Worm (Caenorhabditis elegans) whole organism, L3 larva: ENCODE measurements around the gene str-88.

ENCODE experiments used
- R02D3.7 ChIP-seq: fragments of 150-350 bp; optimal IDR thresholded peaks from 2 replicates; lab custom pipeline; 2014; ENCODE audit warnings: missing biosample characterization, missing genetic modification characterization
- ZK546.5 ChIP-seq: sonication (generic microtip); optimal IDR thresholded peaks from 2 replicates; lab custom pipeline; 2017; ENCODE audit warnings: missing biosample characterization, missing genetic modification characterization
- ama-1 ChIP-seq: fragments of 150-350 bp; optimal IDR thresholded peaks from 2 replicates; lab custom pipeline; 2018
- ceh-28 ChIP-seq: fragments of 150-350 bp; optimal IDR thresholded peaks from 2 replicates; lab custom pipeline; 2014; ENCODE audit warnings: missing biosample characterization, missing genetic modification reagents, missing genetic modification characterization
- ceh-9 ChIP-seq: sonication (generic microtip); optimal IDR thresholded peaks from 2 replicates; lab custom pipeline; 2018; ENCODE audit warnings: missing biosample characterization, missing genetic modification characterization
- daf-12 ChIP-seq: fragments of 150-350 bp; optimal IDR thresholded peaks from 2 replicates; lab custom pipeline; 2014; ENCODE audit warnings: missing biosample characterization, missing genetic modification reagents, missing genetic modification characterization
- egl-27 ChIP-seq: sonication (generic microtip); optimal IDR thresholded peaks from 4 replicates; lab custom pipeline; 2017; ENCODE audit warnings: missing biosample characterization, missing genetic modification reagents, missing genetic modification characterization
- egl-5 ChIP-seq: fragments of 150-350 bp; optimal IDR thresholded peaks from 2 replicates; lab custom pipeline; 2017; ENCODE audit warnings: missing biosample characterization, missing genetic modification reagents, missing genetic modification characterization, inconsistent platforms
- elt-1 ChIP-seq: fragments of 150-350 bp; optimal IDR thresholded peaks from 2 replicates; lab custom pipeline; 2014; ENCODE audit warnings: missing biosample characterization, missing genetic modification characterization
- elt-2 ChIP-seq: sonication (generic microtip); optimal IDR thresholded peaks from 2 replicates; lab custom pipeline; 2016; ENCODE audit warnings: missing genetic modification reagents, mild to moderate bottlenecking, missing genetic modification characterization, missing compliant biosample characterization
- elt-3 ChIP-seq, 3 experiments: fragments of 150-350 bp in 1 of 3; sonication (generic microtip) in 2 of 3; optimal IDR thresholded peaks; 2 replicates in 2 of 3; 4 replicates in 1 of 3; lab custom pipeline; 2014 to 2017; ENCODE audit warnings: missing biosample characterization in 3 of 3, missing genetic modification characterization in 3 of 3
- eor-1 ChIP-seq, 2 experiments: fragments of 150-350 bp; optimal IDR thresholded peaks; 2 replicates each; lab custom pipeline; 2014 to 2018; ENCODE audit warnings: missing biosample characterization in 2 of 2, missing genetic modification characterization in 2 of 2
- fkh-2 ChIP-seq: fragments of 150-350 bp; optimal IDR thresholded peaks from 2 replicates; lab custom pipeline; 2014; ENCODE audit warnings: missing biosample characterization, missing genetic modification reagents, missing genetic modification characterization
- hmg-11 ChIP-seq: sonication (generic microtip); optimal IDR thresholded peaks from 2 replicates; lab custom pipeline; 2016; ENCODE audit warnings: missing genetic modification characterization, missing compliant biosample characterization
- jun-1 ChIP-seq: fragments of 150-350 bp; optimal IDR thresholded peaks from 2 replicates; lab custom pipeline; 2014; ENCODE audit warnings: missing biosample characterization, missing genetic modification reagents, missing genetic modification characterization
- lin-15B ChIP-seq: fragments of 150-350 bp; optimal IDR thresholded peaks from 2 replicates; lab custom pipeline; 2014; ENCODE audit warnings: missing biosample characterization, missing genetic modification characterization
- lin-39 ChIP-seq: fragments of 150-350 bp; optimal IDR thresholded peaks from 2 replicates; lab custom pipeline; 2018; ENCODE audit warnings: missing biosample characterization, missing genetic modification reagents, missing genetic modification characterization
- lsy-12 ChIP-seq: sonication (generic microtip); optimal IDR thresholded peaks from 2 replicates; lab custom pipeline; 2016; ENCODE audit warnings: mild to moderate bottlenecking, missing genetic modification characterization, missing compliant biosample characterization
- mdl-1 ChIP-seq: fragments of 150-350 bp; optimal IDR thresholded peaks from 2 replicates; lab custom pipeline; 2014; ENCODE audit warnings: missing biosample characterization, missing genetic modification characterization
- nhr-11 ChIP-seq: fragments of 150-350 bp; optimal IDR thresholded peaks from 2 replicates; lab custom pipeline; 2014; ENCODE audit warnings: missing biosample characterization, missing genetic modification characterization
- nhr-237 ChIP-seq: fragments of 150-350 bp; optimal IDR thresholded peaks from 2 replicates; lab custom pipeline; 2014; ENCODE audit warnings: missing biosample characterization, missing genetic modification characterization
- nhr-25 ChIP-seq: sonication (generic microtip); optimal IDR thresholded peaks from 2 replicates; lab custom pipeline; 2017; ENCODE audit warnings: missing biosample characterization, missing genetic modification characterization
- nhr-28 ChIP-seq: fragments of 150-350 bp; optimal IDR thresholded peaks from 2 replicates; lab custom pipeline; 2014; ENCODE audit warnings: missing biosample characterization, missing genetic modification characterization
- nhr-43 ChIP-seq: sonication (generic microtip); optimal IDR thresholded peaks from 2 replicates; lab custom pipeline; 2016; ENCODE audit warnings: mild to moderate bottlenecking, missing genetic modification characterization, missing compliant biosample characterization; ENCODE audit not compliant: poor library complexity, severe bottlenecking
- nhr-67 ChIP-seq: fragments of 150-350 bp; optimal IDR thresholded peaks from 2 replicates; lab custom pipeline; 2014; ENCODE audit warnings: missing biosample characterization, missing genetic modification characterization
- nhr-76 ChIP-seq: fragments of 150-350 bp; sonication (generic microtip); optimal IDR thresholded peaks from 5 replicates; lab custom pipeline; 2014; ENCODE audit warnings: missing biosample characterization, missing genetic modification characterization
- pha-4 ChIP-seq: fragments of 150-350 bp; optimal IDR thresholded peaks from 2 replicates; lab custom pipeline; 2014; ENCODE audit warnings: missing biosample characterization, missing genetic modification reagents, missing genetic modification characterization
- pqm-1 ChIP-seq: fragments of 150-350 bp; optimal IDR thresholded peaks from 2 replicates; lab custom pipeline; 2017; ENCODE audit warnings: missing biosample characterization, missing genetic modification characterization, inconsistent platforms
- skn-1 ChIP-seq: fragments of 150-350 bp; optimal IDR thresholded peaks from 2 replicates; lab custom pipeline; 2014; ENCODE audit warnings: missing biosample characterization, missing genetic modification characterization
- tbx-2 ChIP-seq: sonication (generic microtip); optimal IDR thresholded peaks from 2 replicates; lab custom pipeline; 2016; ENCODE audit warnings: mild to moderate bottlenecking, missing genetic modification characterization, missing compliant biosample characterization
- zag-1 ChIP-seq: fragments of 150-350 bp; optimal IDR thresholded peaks from 2 replicates; lab custom pipeline; 2014; ENCODE audit warnings: missing biosample characterization, missing genetic modification characterization
- ztf-4 ChIP-seq: fragments of 150-350 bp; optimal IDR thresholded peaks from 2 replicates; lab custom pipeline; 2014; ENCODE audit warnings: missing biosample characterization, missing genetic modification characterization

The str-88 gene

ce11 chrV:15426944-15427343 lies 43.3 kb upstream of the str-88 start, which contains the start of gene fbxa-209:
fbxa-209 (minus strand) TSS chrV:15427044.
- TF ChIP-seq nhr-28 = no peak
- no peak for TF ChIP-seq fkh-2 (tag; lab: Kevin White, UChicago)
- no peak for TF ChIP-seq nhr-25 (tag; lab: Kevin White, UChicago)
- TF ChIP-seq lsy-12 = no peak
- TF ChIP-seq egl-27 (tag; lab: Kevin White, UChicago) = no peak
- no peak for TF ChIP-seq elt-1 (tag; lab: Kevin White, UChicago)
- TF ChIP-seq ceh-28 = no peak
- TF ChIP-seq lin-15B (tag; lab: Kevin White, UChicago) = no peak
- TF ChIP-seq zag-1 (tag; lab: Kevin White, UChicago) = no peak

ce11 chrV:15425368-15426091 lies 41.9 kb upstream of the str-88 start, which contains the start of gene Y36E3A.2:
Y36E3A.2 (plus strand) TSS chrV:15426041.
- no peak for TF ChIP-seq daf-12 (tag; lab: Kevin White, UChicago)
- no peak for TF ChIP-seq ceh-9 (tag; lab: Kevin White, UChicago)
- TF ChIP-seq elt-2 (tag; lab: Kevin White, UChicago) = peak; percentile 70
- no peak for TF ChIP-seq nhr-43 (tag; lab: Kevin White, UChicago)
- no peak for TF ChIP-seq zag-1 (tag; lab: Kevin White, UChicago)
- no peak for TF ChIP-seq nhr-76 (tag; lab: Kevin White, UChicago)
- peak; percentile 1 for TF ChIP-seq pha-4 (tag; lab: Kevin White, UChicago)
- TF ChIP-seq, all 47 proteins: peak for 2

ce11 chrV:15423601-15424000 lies 40.0 kb upstream of the str-88 start, which contains the start of gene fbxa-104:
fbxa-104 (minus strand) TSS chrV:15423683.
- no peak for TF ChIP-seq tbx-2 (tag; lab: Kevin White, UChicago)
- TF ChIP-seq zag-1 (tag; lab: Kevin White, UChicago) = no peak
- TF ChIP-seq elt-1 (tag; lab: Kevin White, UChicago) = no peak
- TF ChIP-seq pqm-1 (tag; lab: Kevin White, UChicago) = no peak
- TF ChIP-seq ama-1 (lab: Kevin White, UChicago) = no peak
- no peak for TF ChIP-seq skn-1 (tag; lab: Kevin White, UChicago)
- no peak for TF ChIP-seq elt-2 (tag; lab: Kevin White, UChicago)
- TF ChIP-seq ceh-9 (tag; lab: Kevin White, UChicago) = no peak
- no peak for TF ChIP-seq ZK546.5 (tag; lab: Kevin White, UChicago)
- TF ChIP-seq nhr-237 (tag; lab: Kevin White, UChicago) = no peak
- TF ChIP-seq, all 47 proteins: peak for 0

- no peak for TF ChIP-seq lsy-12
- TF ChIP-seq lin-39 (tag; lab: Kevin White, UChicago) = no peak
- no peak for TF ChIP-seq daf-12 (tag; lab: Kevin White, UChicago)
- no peak for TF ChIP-seq tbx-2 (tag; lab: Kevin White, UChicago)
- TF ChIP-seq zag-1 (tag; lab: Kevin White, UChicago) = no peak
- no peak for TF ChIP-seq nhr-28
- no peak for TF ChIP-seq elt-1 (tag; lab: Kevin White, UChicago)
- TF ChIP-seq egl-27 (tag; lab: Kevin White, UChicago) = no peak
Observed at ce11 chrV:15417822-15418221, 34.2 kb upstream of the str-88 start, which contains the start of gene T06E6.10. T06E6.10 (plus strand) TSS chrV:15418122.

ce11 chrV:15415951-15416350 lies 32.3 kb upstream of the str-88 start, which contains the start of gene srh-265:
srh-265 (plus strand) TSS chrV:15416251.
- no peak for TF ChIP-seq nhr-11
- TF ChIP-seq mdl-1 (tag; lab: Kevin White, UChicago) = no peak
- TF ChIP-seq ceh-28 = no peak
- TF ChIP-seq skn-1 (tag; lab: Kevin White, UChicago) = no peak
- TF ChIP-seq nhr-237 (tag; lab: Kevin White, UChicago) = no peak
- no peak for TF ChIP-seq jun-1 (tag; lab: Kevin White, UChicago)
- TF ChIP-seq ztf-4 (tag; lab: Kevin White, UChicago) = no peak
- TF ChIP-seq hmg-11 (tag; lab: Kevin White, UChicago) = no peak
- no peak for TF ChIP-seq nhr-25 (tag; lab: Kevin White, UChicago)
- no peak for TF ChIP-seq R02D3.7
- TF ChIP-seq eor-1 (tag; optimal IDR thresholded peaks at IDR 0.05; lab: Kevin White, UChicago) = no peak
- no peak for TF ChIP-seq elt-3 (tag; optimal IDR thresholded peaks at IDR 0.05; lab: Kevin White, UChicago)
- no peak for TF ChIP-seq egl-5 (tag; lab: Kevin White, UChicago)
- TF ChIP-seq daf-12 (tag; lab: Kevin White, UChicago) = no peak
- TF ChIP-seq nhr-67 = no peak
